In the genomic region with DNA sequence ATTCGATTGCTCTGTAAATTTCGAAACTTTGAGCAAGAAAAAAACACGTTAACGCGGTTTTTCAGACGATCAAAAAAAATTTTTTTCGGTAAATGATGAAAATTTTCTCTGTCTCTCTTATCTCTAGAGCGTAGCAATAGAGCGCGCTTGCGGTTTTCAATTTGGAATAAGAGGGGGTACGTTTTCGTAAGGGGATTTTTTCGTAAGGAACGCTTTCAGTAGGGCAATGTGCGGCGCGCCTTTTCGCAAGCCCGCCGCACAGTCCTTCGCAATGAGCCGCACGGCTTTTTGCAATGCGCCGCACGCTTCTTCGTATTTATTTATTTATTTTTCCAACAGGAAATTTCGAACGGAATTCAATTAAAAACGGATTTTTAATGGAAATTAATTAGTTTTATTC, we compare ENCODE assay signal across 2 worm cellular contexts.
A peak's percentile ranks its signal among the peaks of the same experiment; 100 is the strongest.
TF ChIP-seq lines count a peak whose summit lies in the region.

Gene F44E7.4, minus strand, starts transcription at position 13 of the 400 bp plus-strand sequence.

TF ChIP-seq in whole organism, L1 larva, 84 proteins besides CTCF, POLR2A, EP300 and RAD21 (continued from another document):
- TF ChIP-seq mdl-1 (tag; optimal IDR thresholded peaks at IDR 0.05; lab: Kevin White, UChicago) (peak in 1 of 2 experiments; percentile 1), swsn-7 (tag; optimal IDR thresholded peaks at IDR 0.05; lab: Kevin White, UChicago) (peak; percentile 49), lin-35 (GFP tag; optimal IDR thresholded peaks at IDR 0.05; lab: Kevin White, UChicago) (peak; percentile 21 to 39), unc-98 (GFP tag; IDR thresholded peaks at IDR 0.05; lab: Robert Waterston, UW) (0 out of 2 replicates have a peak, but pooled peaks have one; percentile 25), efl-1 (optimal IDR thresholded peaks at IDR 0.05; lab: Kevin White, UChicago) (peak; percentile 49 to 55), efl-1 (GFP tag; optimal IDR thresholded peaks at IDR 0.05 in 1 of 2; lab: Kevin White, UChicago) (peak in 1 of 2 experiments; percentile 44), xbp-1 (tag; optimal IDR thresholded peaks at IDR 0.05; lab: Kevin White, UChicago) (peak; percentile 61), isw-1 (GFP tag; IDR thresholded peaks at IDR 0.05; lab: Robert Waterston, UW) (peak; percentile 91), dsc-1 (tag; optimal IDR thresholded peaks at IDR 0.05; lab: Kevin White, UChicago) (peak; percentile 2), nhr-20 (tag; optimal IDR thresholded peaks at IDR 0.05; lab: Kevin White, UChicago) (peak; percentile 54), nhr-90 (tag; optimal IDR thresholded peaks at IDR 0.05; lab: Kevin White, UChicago; ENCODE audit: poor library complexity) (peak; percentile 13), skn-1 (tag; optimal IDR thresholded peaks at IDR 0.05; lab: Kevin White, UChicago) (peak; percentile 65), C16A3.4 (tag; optimal IDR thresholded peaks at IDR 0.05; lab: Kevin White, UChicago) (peak; percentile 27), mep-1 (tag; optimal IDR thresholded peaks at IDR 0.05; lab: Kevin White, UChicago) (peak; percentile 27), mab-9 (GFP tag; IDR thresholded peaks at IDR 0.05; lab: Robert Waterston, UW) (peak; percentile 84), snu-23 (GFP tag; optimal IDR thresholded peaks at IDR 0.05; lab: Kevin White, UChicago) (peak; percentile 69)

TF ChIP-seq in whole organism, young adult, 124 proteins besides CTCF, POLR2A, EP300 and RAD21 (continued from another document):
- TF ChIP-seq egl-18 (GFP tag; IDR thresholded peaks at IDR 0.05; lab: Robert Waterston, UW) = 0 out of 2 replicates have a peak, but pooled peaks have one; percentile 73
- peak; percentile 12 for TF ChIP-seq tlf-1 (GFP tag; optimal IDR thresholded peaks at IDR 0.05; lab: Kevin White, UChicago)
- TF ChIP-seq F33H1.4 (GFP tag; IDR thresholded peaks at IDR 0.05; lab: Robert Waterston, UW) = peak; percentile 79
- TF ChIP-seq ceh-91 (GFP tag; IDR thresholded peaks at IDR 0.05; lab: Robert Waterston, UW) = peak; percentile 93
- TF ChIP-seq lin-54 (GFP tag; optimal IDR thresholded peaks at IDR 0.05; lab: Kevin White, UChicago) = peak; percentile 56
- peak; percentile 43 for TF ChIP-seq lin-40 (tag; optimal IDR thresholded peaks at IDR 0.05; lab: Kevin White, UChicago)
- TF ChIP-seq Y67H2A.10 (GFP tag; conservative IDR thresholded peaks at IDR 0.05; lab: Robert Waterston, UW) = peak; percentile 83
- peak; percentile 88 for TF ChIP-seq cebp-1 (GFP tag; IDR thresholded peaks at IDR 0.05; lab: Robert Waterston, UW)
- TF ChIP-seq cebp-1 (tag; optimal IDR thresholded peaks at IDR 0.05; lab: Kevin White, UChicago) = peak; percentile 52
- TF ChIP-seq bed-2 (GFP tag; IDR thresholded peaks at IDR 0.05; lab: Robert Waterston, UW) = peak; percentile 82
- peak; percentile 94 for TF ChIP-seq Y53G8AR.9 (GFP tag; conservative IDR thresholded peaks at IDR 0.05; lab: Robert Waterston, UW)
- peak; percentile 56 for TF ChIP-seq F49E8.2 (tag; optimal IDR thresholded peaks at IDR 0.05; lab: Kevin White, UChicago; ENCODE audit: insufficient read depth)
- TF ChIP-seq Y56A3A.18 (GFP tag; IDR thresholded peaks at IDR 0.05; lab: Robert Waterston, UW) = peak; percentile 76; the same call in 1 of the 2 replicates
- TF ChIP-seq K11D2.4 (GFP tag; IDR thresholded peaks at IDR 0.05; lab: Robert Waterston, UW) = peak; percentile 83
TF ChIP-seq in whole organism, young adult: peak in this region for 60; not testable (repeated sequence) for 64.
